Worm (Caenorhabditis elegans) whole organism, L2 larva: ENCODE results near the gene srw-94.
A peak's percentile ranks its signal among the peaks of the same experiment; 100 is the strongest.

Experiments used
- C34F6.9 ChIP-seq: fragments of 150-350 bp; optimal IDR thresholded peaks from 2 replicates; lab custom pipeline; 2014; ENCODE audit warnings: missing biosample characterization, missing genetic modification characterization
- F13H6.1 ChIP-seq: sonication (generic microtip); optimal IDR thresholded peaks from 2 replicates; lab custom pipeline; 2016; ENCODE audit warnings: missing genetic modification characterization, missing compliant biosample characterization
- R02D3.7 ChIP-seq: fragments of 150-350 bp; optimal IDR thresholded peaks from 2 replicates; lab custom pipeline; 2014; ENCODE audit warnings: missing biosample characterization, missing genetic modification characterization
- Y55F3AM.14 ChIP-seq: fragments of 200-800 bp; sonication (Bioruptor generic); optimal IDR thresholded peaks from 2 replicates; lab custom pipeline; 2018; ENCODE audit warnings: mild to moderate bottlenecking, missing genetic modification characterization, missing compliant biosample characterization
- ZK546.5 ChIP-seq: sonication (generic microtip); optimal IDR thresholded peaks from 2 replicates; lab custom pipeline; 2017; ENCODE audit warnings: missing biosample characterization, missing genetic modification characterization
- alr-1 ChIP-seq: fragments of 150-350 bp; optimal IDR thresholded peaks from 2 replicates; lab custom pipeline; 2014; ENCODE audit warnings: missing biosample characterization, missing genetic modification characterization
- ama-1 ChIP-seq: fragments of 150-350 bp; optimal IDR thresholded peaks from 2 replicates; lab custom pipeline; 2018; ENCODE audit warnings: inconsistent platforms
- blmp-1 ChIP-seq: sonication (generic microtip); optimal IDR thresholded peaks from 2 replicates; lab custom pipeline; 2017; ENCODE audit warnings: missing genetic modification characterization, mild to moderate bottlenecking, missing compliant biosample characterization, antibody characterized with exemption, moderate library complexity; ENCODE audit not compliant: insufficient read depth
- ceh-16 ChIP-seq: fragments of 150-350 bp; optimal IDR thresholded peaks from 2 replicates; lab custom pipeline; 2014; ENCODE audit warnings: missing biosample characterization, missing genetic modification characterization
- ceh-82 ChIP-seq: fragments of 150-350 bp; optimal IDR thresholded peaks from 2 replicates; lab custom pipeline; 2014; ENCODE audit warnings: missing biosample characterization, missing genetic modification characterization
- crh-2 ChIP-seq: sonication (generic microtip); optimal IDR thresholded peaks from 2 replicates; lab custom pipeline; 2017; ENCODE audit warnings: missing biosample characterization, missing genetic modification characterization
- dmd-4 ChIP-seq: sonication (generic microtip); optimal IDR thresholded peaks from 2 replicates; lab custom pipeline; 2017; ENCODE audit warnings: missing biosample characterization, missing genetic modification characterization
- egl-27 ChIP-seq: sonication (generic microtip); optimal IDR thresholded peaks from 3 replicates; lab custom pipeline; 2017; ENCODE audit warnings: missing biosample characterization, missing genetic modification reagents, missing genetic modification characterization
- elt-1 ChIP-seq: fragments of 150-350 bp; optimal IDR thresholded peaks from 2 replicates; lab custom pipeline; 2014; ENCODE audit warnings: missing biosample characterization, missing genetic modification characterization
- elt-3 ChIP-seq: sonication (generic microtip); optimal IDR thresholded peaks from 2 replicates; lab custom pipeline; 2017; ENCODE audit warnings: missing biosample characterization, missing genetic modification characterization
- fos-1 ChIP-seq: fragments of 150-350 bp; optimal IDR thresholded peaks from 2 replicates; lab custom pipeline; 2014; ENCODE audit warnings: missing biosample characterization, missing genetic modification characterization
- gmeb-1 ChIP-seq: fragments of 150-350 bp; optimal IDR thresholded peaks from 2 replicates; lab custom pipeline; 2014; ENCODE audit warnings: missing biosample characterization, missing genetic modification characterization
- lin-11 ChIP-seq: fragments of 150-350 bp; sonication (generic microtip); optimal IDR thresholded peaks from 2 replicates; lab custom pipeline; 2014; ENCODE audit warnings: missing biosample characterization, missing genetic modification characterization, inconsistent platforms, mixed read lengths
- lin-13 ChIP-seq: fragments of 150-350 bp; optimal IDR thresholded peaks from 2 replicates; lab custom pipeline; 2014; ENCODE audit warnings: missing biosample characterization, missing genetic modification reagents, missing genetic modification characterization
- lsy-2 ChIP-seq, 2 experiments: fragments of 150-350 bp in 1 of 2; sonication (generic microtip) in 1 of 2; optimal IDR thresholded peaks; 2 replicates each; lab custom pipeline; 2014 to 2017; ENCODE audit warnings: missing biosample characterization in 2 of 2, missing genetic modification characterization in 2 of 2
- mab-5 ChIP-seq: fragments of 150-350 bp; optimal IDR thresholded peaks from 2 replicates; lab custom pipeline; 2014; ENCODE audit warnings: missing biosample characterization, missing genetic modification characterization
- mbf-1 ChIP-seq: sonication (generic microtip); optimal IDR thresholded peaks from 2 replicates; lab custom pipeline; 2017; ENCODE audit warnings: missing biosample characterization, missing genetic modification characterization
- mdl-1 ChIP-seq, 2 experiments: fragments of 150-350 bp in 1 of 2; sonication (generic microtip) in 1 of 2; optimal IDR thresholded peaks; 2 replicates each; lab custom pipeline; 2017; ENCODE audit warnings: missing biosample characterization in 2 of 2, missing genetic modification characterization in 2 of 2
- nhr-11 ChIP-seq: fragments of 150-350 bp; optimal IDR thresholded peaks from 2 replicates; lab custom pipeline; 2014; ENCODE audit warnings: missing biosample characterization, missing genetic modification characterization
- nhr-12 ChIP-seq: fragments of 150-350 bp; optimal IDR thresholded peaks from 2 replicates; lab custom pipeline; 2014; ENCODE audit warnings: missing biosample characterization, missing genetic modification characterization
- nhr-129 ChIP-seq: fragments of 150-350 bp; optimal IDR thresholded peaks from 2 replicates; lab custom pipeline; 2014; ENCODE audit warnings: missing biosample characterization, missing genetic modification characterization
- nhr-21 ChIP-seq: fragments of 150-350 bp; optimal IDR thresholded peaks from 2 replicates; lab custom pipeline; 2014; ENCODE audit warnings: missing biosample characterization, missing genetic modification characterization
- nhr-23 ChIP-seq: fragments of 150-350 bp; optimal IDR thresholded peaks from 2 replicates; lab custom pipeline; 2014; ENCODE audit warnings: missing biosample characterization, missing genetic modification reagents, missing genetic modification characterization
- nhr-237 ChIP-seq: fragments of 150-350 bp; optimal IDR thresholded peaks from 2 replicates; lab custom pipeline; 2014; ENCODE audit warnings: missing biosample characterization, missing genetic modification characterization
- nhr-25 ChIP-seq: fragments of 150-350 bp; sonication (generic microtip); optimal IDR thresholded peaks from 3 replicates; lab custom pipeline; 2014; ENCODE audit warnings: missing biosample characterization, missing genetic modification characterization
- nhr-6 ChIP-seq: fragments of 150-350 bp; optimal IDR thresholded peaks from 2 replicates; lab custom pipeline; 2014; ENCODE audit warnings: missing biosample characterization, missing genetic modification characterization
- nhr-77 ChIP-seq: fragments of 150-350 bp; optimal IDR thresholded peaks from 2 replicates; lab custom pipeline; 2014; ENCODE audit warnings: missing biosample characterization, missing genetic modification characterization
- peb-1 ChIP-seq: fragments of 150-350 bp; optimal IDR thresholded peaks from 2 replicates; lab custom pipeline; 2014; ENCODE audit warnings: missing biosample characterization, missing genetic modification characterization
- sem-4 ChIP-seq: fragments of 150-350 bp; optimal IDR thresholded peaks from 2 replicates; lab custom pipeline; 2014; ENCODE audit warnings: missing biosample characterization, missing genetic modification reagents, missing genetic modification characterization
- skn-1 ChIP-seq: sonication (generic microtip); optimal IDR thresholded peaks from 2 replicates; lab custom pipeline; 2017; ENCODE audit warnings: missing biosample characterization, missing genetic modification characterization
- sma-3 ChIP-seq: sonication (generic microtip); optimal IDR thresholded peaks from 2 replicates; lab custom pipeline; 2016; ENCODE audit warnings: missing genetic modification reagents, missing genetic modification characterization, missing compliant biosample characterization
- sma-9 ChIP-seq, 2 experiments: fragments of 150-350 bp in 1 of 2; sonication (generic microtip) in 1 of 2; optimal IDR thresholded peaks; 2 replicates each; lab custom pipeline; 2014 to 2016; ENCODE audit warnings: missing genetic modification characterization in 2 of 2, mild to moderate bottlenecking in 1 of 2, missing biosample characterization in 1 of 2, missing compliant biosample characterization in 1 of 2, missing genetic modification reagents in 1 of 2, moderate library complexity in 1 of 2
- snpc-4 ChIP-seq: fragments of 150-350 bp; optimal IDR thresholded peaks from 2 replicates; lab custom pipeline; 2014; ENCODE audit warnings: missing biosample characterization, missing genetic modification characterization
- unc-39 ChIP-seq: fragments of 150-350 bp; optimal IDR thresholded peaks from 2 replicates; lab custom pipeline; 2014; ENCODE audit warnings: missing biosample characterization, missing genetic modification characterization
- unc-55 ChIP-seq: fragments of 150-350 bp; sonication (generic microtip); optimal IDR thresholded peaks from 3 replicates; lab custom pipeline; 2014; ENCODE audit warnings: missing biosample characterization, missing genetic modification reagents, missing genetic modification characterization
- unc-62 ChIP-seq: fragments of 150-350 bp; optimal IDR thresholded peaks from 2 replicates; lab custom pipeline; 2014; ENCODE audit warnings: missing biosample characterization, missing genetic modification reagents, missing genetic modification characterization
- ztf-1 ChIP-seq: fragments of 200-800 bp; sonication (Bioruptor generic); conservative IDR thresholded peaks from 2 replicates; pipeline ENCODE4 v1.3.6; 2022; ENCODE audit warnings: missing genetic modification characterization, missing compliant biosample characterization
- ztf-11 ChIP-seq: sonication (generic microtip); optimal IDR thresholded peaks from 2 replicates; lab custom pipeline; 2017; ENCODE audit warnings: missing biosample characterization, missing genetic modification characterization
- ztf-4 ChIP-seq: fragments of 150-350 bp; optimal IDR thresholded peaks from 2 replicates; lab custom pipeline; 2014; ENCODE audit warnings: missing biosample characterization, missing genetic modification characterization

srw-94 gene

DNA sequence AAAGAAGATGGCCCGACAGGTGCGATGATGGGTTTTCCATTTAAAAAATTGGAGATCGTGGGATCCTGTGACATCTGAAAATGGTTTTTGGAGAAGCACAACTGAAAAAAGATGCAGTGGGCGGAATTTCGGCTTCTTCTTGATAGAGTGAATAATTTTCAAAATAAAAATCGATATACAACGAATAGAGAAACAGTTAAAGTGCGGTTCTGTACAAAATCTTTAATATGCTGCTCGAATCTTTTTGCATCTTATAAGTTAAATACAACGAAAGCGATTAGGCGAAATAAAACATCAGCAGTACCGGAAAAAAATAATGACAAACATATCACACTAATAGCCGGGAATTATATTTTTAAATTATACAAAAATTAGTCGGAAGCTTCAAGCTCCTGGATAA is 7.1 kb upstream of the srw-94 start, which contains the start of gene H06H21.11:
TSS of gene H06H21.11 (minus strand) at position 101 of the 400 bp plus-strand sequence.
- TF ChIP-seq lin-11 (tag; lab: Kevin White, UChicago), result no peak
- no peak for TF ChIP-seq nhr-25
- TF ChIP-seq sma-9 (GFP tag; optimal IDR thresholded peaks at IDR 0.05; lab: Kevin White, UChicago), result no peak
- TF ChIP-seq sma-9 (tag; optimal IDR thresholded peaks at IDR 0.05; lab: Kevin White, UChicago), result no peak
- TF ChIP-seq Y55F3AM.14 (GFP tag; lab: Kevin White, UChicago), result no peak
- TF ChIP-seq C34F6.9 (tag; lab: Kevin White, UChicago), result no peak
- no peak for TF ChIP-seq fos-1 (tag; lab: Kevin White, UChicago)
- no peak for TF ChIP-seq ztf-4
- TF ChIP-seq ceh-16 (tag; lab: Kevin White, UChicago), result no peak
- no peak for TF ChIP-seq ztf-11 (tag; lab: Kevin White, UChicago)
- TF ChIP-seq peb-1 (tag; lab: Kevin White, UChicago), result no peak
- no peak for TF ChIP-seq unc-62 (GFP tag; lab: Kevin White, UChicago)
- no peak for TF ChIP-seq nhr-11

DNA sequence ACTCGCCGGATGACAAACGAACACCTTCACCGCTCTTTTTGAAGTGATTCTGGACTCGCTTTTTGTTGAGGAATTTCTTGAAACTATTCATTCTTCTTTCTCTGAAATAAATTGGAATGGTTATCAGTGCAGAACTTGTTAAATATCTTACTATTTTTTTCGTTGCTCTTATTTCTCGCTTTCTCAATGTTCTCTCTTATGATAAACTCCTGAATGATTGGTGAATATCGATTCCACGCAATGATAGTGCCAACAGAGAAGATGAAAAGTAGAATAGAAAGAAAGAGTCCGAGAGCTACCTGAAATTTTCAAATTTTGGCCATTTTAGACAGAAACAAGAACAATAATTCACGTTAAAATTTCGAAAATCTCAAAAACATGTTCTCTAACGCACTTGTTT is 4.9 kb upstream of the srw-94 start, which contains the start of gene ubxn-6:
TSS of gene ubxn-6 (minus strand) at position 101 of the 400 bp plus-strand sequence.
- TF ChIP-seq snpc-4 (tag; lab: Kevin White, UChicago), result no peak
- TF ChIP-seq nhr-23, result no peak
- TF ChIP-seq sma-3, result no peak
- TF ChIP-seq mdl-1 (tag; optimal IDR thresholded peaks at IDR 0.05; lab: Kevin White, UChicago), result no peak
- TF ChIP-seq nhr-77 (tag; lab: Kevin White, UChicago), result no peak
- no peak for TF ChIP-seq nhr-129 (tag; lab: Kevin White, UChicago)
- no peak for TF ChIP-seq nhr-6 (tag; lab: Kevin White, UChicago)
- no peak for TF ChIP-seq F13H6.1 (tag; lab: Kevin White, UChicago)

DNA sequence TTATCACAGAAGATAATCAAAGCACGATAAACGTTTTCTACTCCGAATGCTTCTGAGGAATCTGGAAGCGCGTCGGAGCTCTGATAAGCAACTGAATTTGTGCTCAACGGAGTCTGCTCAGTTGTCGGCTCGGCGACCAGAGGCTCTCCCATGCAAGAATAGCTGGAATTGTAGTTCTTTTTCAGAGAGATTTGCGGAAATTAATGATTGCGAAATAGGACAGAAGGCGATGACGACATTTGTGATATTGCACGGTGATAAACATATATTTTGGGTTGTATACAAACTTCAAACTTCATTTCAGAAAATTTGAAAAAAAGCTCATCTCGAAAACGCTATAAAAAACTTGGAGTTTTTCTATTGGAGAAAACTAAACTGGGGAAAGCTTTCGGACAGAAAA is 4.5 kb upstream of the srw-94 start, which contains the start of gene H06H21.37:
TSS of gene H06H21.37 (minus strand) at position 162 of the 400 bp plus-strand sequence.
- TF ChIP-seq ztf-1 (GFP tag; lab: Robert Waterston, UW), result no peak
- no peak for TF ChIP-seq lin-13 (GFP tag; lab: Kevin White, UChicago)
- TF ChIP-seq ceh-82 (tag; lab: Kevin White, UChicago), result no peak
- no peak for TF ChIP-seq crh-2
- no peak for TF ChIP-seq mbf-1 (tag; lab: Kevin White, UChicago)
- no peak for TF ChIP-seq elt-1 (tag; lab: Kevin White, UChicago)

DNA sequence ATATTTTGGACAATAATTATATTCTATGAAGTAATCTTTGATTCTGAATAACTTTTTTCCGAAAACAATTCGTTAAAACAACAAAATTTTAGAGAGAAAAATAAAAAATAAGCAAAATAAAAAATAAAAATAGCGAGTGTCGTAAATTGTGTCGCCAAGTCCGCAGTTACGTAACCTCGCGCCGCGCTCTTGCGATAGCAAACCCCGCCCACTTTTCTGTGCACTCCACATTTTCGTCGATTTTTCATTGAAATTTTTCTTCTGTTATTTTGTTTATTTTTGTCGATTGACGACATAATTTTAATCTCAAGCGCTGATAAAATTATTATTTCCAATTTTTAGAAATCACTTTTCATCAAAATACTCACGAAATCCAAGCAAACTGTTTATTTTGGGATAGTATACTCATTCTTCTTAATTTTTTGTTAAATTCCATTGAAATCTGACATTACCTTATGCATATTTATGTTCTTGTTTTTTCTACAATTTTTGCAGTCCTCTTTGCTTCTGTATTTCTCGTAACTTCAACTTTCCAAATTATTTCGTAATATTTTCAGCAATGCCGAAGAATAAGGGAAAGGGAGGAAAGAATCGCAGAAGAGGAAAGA is 3.8 kb upstream of the srw-94 start, which contains the start of gene eif-1.A:
TSS of gene eif-1.A (plus strand) at position 558 of the 608 bp plus-strand sequence.
- no peak for TF ChIP-seq skn-1 (tag; lab: Kevin White, UChicago)
- TF ChIP-seq nhr-11, result no peak
- TF ChIP-seq dmd-4 (tag; lab: Kevin White, UChicago), result no peak
- peak; percentile 21 for TF ChIP-seq F13H6.1 (tag; lab: Kevin White, UChicago)
- TF ChIP-seq nhr-237, result no peak
- TF ChIP-seq peb-1 (tag; lab: Kevin White, UChicago), result no peak
- peak; percentile 11 for TF ChIP-seq sma-9 (GFP tag; optimal IDR thresholded peaks at IDR 0.05; lab: Kevin White, UChicago)
- TF ChIP-seq sma-9 (tag; optimal IDR thresholded peaks at IDR 0.05; lab: Kevin White, UChicago), result no peak
- no peak for TF ChIP-seq sem-4 (tag; lab: Kevin White, UChicago)
- peak; percentile 19 for TF ChIP-seq blmp-1
- no peak for TF ChIP-seq ama-1
- no peak for TF ChIP-seq mab-5 (tag; lab: Kevin White, UChicago)
- no peak for TF ChIP-seq egl-27 (tag; lab: Kevin White, UChicago)
- peak; percentile 33 for TF ChIP-seq fos-1 (tag; lab: Kevin White, UChicago)
- TF ChIP-seq nhr-25, result peak; percentile 3
- TF ChIP-seq nhr-129 (tag; lab: Kevin White, UChicago), result peak; percentile 41
- TF ChIP-seq ceh-16 (tag; lab: Kevin White, UChicago), result peak; percentile 16
- TF ChIP-seq nhr-23, result no peak
- TF ChIP-seq Y55F3AM.14 (GFP tag; lab: Kevin White, UChicago), result no peak
- TF ChIP-seq mdl-1 (tag; optimal IDR thresholded peaks at IDR 0.05; lab: Kevin White, UChicago), result no peak
- peak; percentile 44 for TF ChIP-seq sma-3
- peak in 1 of 2 experiments; percentile 80 for TF ChIP-seq lsy-2 (tag; optimal IDR thresholded peaks at IDR 0.05; lab: Kevin White, UChicago)
- no peak for TF ChIP-seq nhr-77 (tag; lab: Kevin White, UChicago)
- no peak for TF ChIP-seq mbf-1 (tag; lab: Kevin White, UChicago)
- no peak for TF ChIP-seq ZK546.5
- TF ChIP-seq nhr-6 (tag; lab: Kevin White, UChicago), result no peak
- TF ChIP-seq unc-55 (GFP tag; lab: Kevin White, UChicago), result peak; percentile 79
- no peak for TF ChIP-seq alr-1 (tag; lab: Kevin White, UChicago)
- TF ChIP-seq unc-39 (tag; lab: Kevin White, UChicago), result no peak
- peak; percentile 53 for TF ChIP-seq gmeb-1
- TF ChIP-seq lin-13 (GFP tag; lab: Kevin White, UChicago), result peak; percentile 58
- TF ChIP-seq nhr-12 (tag; lab: Kevin White, UChicago), result no peak
- TF ChIP-seq elt-3 (tag; lab: Kevin White, UChicago), result no peak
- no peak for TF ChIP-seq nhr-21 (tag; lab: Kevin White, UChicago)
- TF ChIP-seq R02D3.7, result no peak
- peak; percentile 76 for TF ChIP-seq C34F6.9 (tag; lab: Kevin White, UChicago)
- TF ChIP-seq snpc-4 (tag; lab: Kevin White, UChicago), result peak; percentile 33
- no peak for TF ChIP-seq ztf-4
- TF ChIP-seq ceh-82 (tag; lab: Kevin White, UChicago), result no peak
